Worm (Caenorhabditis elegans) whole organism, mixed stage, embryonic: ENCODE measurements around the gene rpl-33.
"Not testable (repeated sequence)": the region's sequence is repeated elsewhere in the genome, so short reads cannot be mapped to it uniquely, and the experiment has no call there.

Source experiments
- M03D4.4 ChIP-seq: sonication (generic microtip); optimal IDR thresholded peaks from 2 replicates; lab custom pipeline; 2017; ENCODE audit warnings: mild to moderate bottlenecking, missing genetic modification characterization, missing compliant biosample characterization
- bed-3 ChIP-seq: fragments of 200-800 bp; sonication (Bioruptor generic); optimal IDR thresholded peaks from 3 replicates; lab custom pipeline; 2018; ENCODE audit warnings: mild to moderate bottlenecking, missing genetic modification characterization, moderate library complexity, missing compliant biosample characterization
- blmp-1 ChIP-seq: fragments of 150-350 bp; optimal IDR thresholded peaks from 2 replicates; lab custom pipeline; 2014; ENCODE audit warnings: missing biosample characterization, missing genetic modification characterization
- ceh-39 ChIP-seq: fragments of 150-350 bp; optimal IDR thresholded peaks from 2 replicates; lab custom pipeline; 2014; ENCODE audit warnings: missing biosample characterization, missing genetic modification characterization
- ceh-43 ChIP-seq: fragments of 200-800 bp; sonication (Bioruptor generic); optimal IDR thresholded peaks from 2 replicates; lab custom pipeline; 2018; ENCODE audit warnings: mild to moderate bottlenecking, missing genetic modification characterization, moderate library complexity, missing compliant biosample characterization
- ceh-83 ChIP-seq: fragments of 200-800 bp; sonication (Bioruptor generic); optimal IDR thresholded peaks from 2 replicates; lab custom pipeline; 2018; ENCODE audit warnings: mild to moderate bottlenecking, missing genetic modification characterization, missing compliant biosample characterization
- ces-1 ChIP-seq: fragments of 150-350 bp; optimal IDR thresholded peaks from 2 replicates; lab custom pipeline; 2014; ENCODE audit warnings: missing biosample characterization, missing genetic modification reagents, missing genetic modification characterization
- cnd-1 ChIP-seq: fragments of 200-800 bp; sonication (Bioruptor generic); optimal IDR thresholded peaks from 2 replicates; lab custom pipeline; 2018; ENCODE audit warnings: mild to moderate bottlenecking, missing genetic modification characterization, missing compliant biosample characterization
- elt-1 ChIP-seq: sonication (generic microtip); optimal IDR thresholded peaks from 2 replicates; lab custom pipeline; 2017; ENCODE audit warnings: missing genetic modification characterization, mild to moderate bottlenecking, missing compliant biosample characterization, antibody characterized with exemption, moderate library complexity, borderline replicate concordance; ENCODE audit not compliant: insufficient read depth
- flh-1 ChIP-seq: fragments of 200-800 bp; sonication (Bioruptor generic); optimal IDR thresholded peaks from 2 replicates; lab custom pipeline; 2018; ENCODE audit warnings: mild to moderate bottlenecking, missing genetic modification characterization, moderate library complexity, missing compliant biosample characterization
- ham-2 ChIP-seq: fragments of 200-800 bp; sonication (Bioruptor generic); optimal IDR thresholded peaks from 2 replicates; lab custom pipeline; 2018; ENCODE audit warnings: mild to moderate bottlenecking, missing genetic modification characterization, missing compliant biosample characterization
- hlh-1 ChIP-seq: fragments of 150-350 bp; optimal IDR thresholded peaks from 2 replicates; lab custom pipeline; 2014; ENCODE audit warnings: missing biosample characterization, missing genetic modification reagents, missing genetic modification characterization
- lin-13 ChIP-seq: fragments of 150-350 bp; optimal IDR thresholded peaks from 2 replicates; lab custom pipeline; 2014; ENCODE audit warnings: missing biosample characterization, missing genetic modification characterization
- lsy-2 ChIP-seq: fragments of 150-350 bp; optimal IDR thresholded peaks from 2 replicates; lab custom pipeline; 2014; ENCODE audit warnings: missing biosample characterization, missing genetic modification characterization
- mab-5 ChIP-seq: fragments of 150-350 bp; optimal IDR thresholded peaks from 2 replicates; lab custom pipeline; 2014; ENCODE audit warnings: missing biosample characterization, missing genetic modification characterization
- mep-1 ChIP-seq: fragments of 150-350 bp; optimal IDR thresholded peaks from 2 replicates; lab custom pipeline; 2017; ENCODE audit warnings: missing biosample characterization, missing genetic modification reagents, missing genetic modification characterization, inconsistent platforms
- mls-2 ChIP-seq: sonication (generic microtip); optimal IDR thresholded peaks from 2 replicates; lab custom pipeline; 2016; ENCODE audit warnings: mild to moderate bottlenecking, missing genetic modification characterization, moderate library complexity, missing compliant biosample characterization
- nhr-12 ChIP-seq: fragments of 150-350 bp; optimal IDR thresholded peaks from 2 replicates; lab custom pipeline; 2014; ENCODE audit warnings: missing biosample characterization, missing genetic modification characterization
- nhr-2 ChIP-seq: fragments of 150-350 bp; optimal IDR thresholded peaks from 2 replicates; lab custom pipeline; 2014; ENCODE audit warnings: missing biosample characterization, missing genetic modification characterization
- nhr-237 ChIP-seq: fragments of 150-350 bp; optimal IDR thresholded peaks from 2 replicates; lab custom pipeline; 2014; ENCODE audit warnings: missing biosample characterization, missing genetic modification characterization
- nhr-76 ChIP-seq: sonication (generic microtip); optimal IDR thresholded peaks from 2 replicates; lab custom pipeline; 2017; ENCODE audit warnings: missing biosample characterization, missing genetic modification characterization
- pha-4 ChIP-seq: fragments of 150-350 bp; optimal IDR thresholded peaks from 2 replicates; lab custom pipeline; 2018; ENCODE audit warnings: missing biosample characterization, missing genetic modification reagents, missing genetic modification characterization
- snpc-4 ChIP-seq: fragments of 150-350 bp; optimal IDR thresholded peaks from 2 replicates; lab custom pipeline; 2014; ENCODE audit warnings: missing biosample characterization, missing genetic modification characterization
- sptf-1 ChIP-seq: sonication (generic microtip); optimal IDR thresholded peaks from 2 replicates; lab custom pipeline; 2017; ENCODE audit warnings: mild to moderate bottlenecking, missing genetic modification characterization, moderate library complexity, missing compliant biosample characterization
- tbx-8 ChIP-seq: fragments of 200-800 bp; sonication (Bioruptor generic); optimal IDR thresholded peaks from 2 replicates; lab custom pipeline; 2018; ENCODE audit warnings: mild to moderate bottlenecking, missing genetic modification characterization, moderate library complexity, missing compliant biosample characterization
- unc-120 ChIP-seq: sonication (generic microtip); optimal IDR thresholded peaks from 2 replicates; lab custom pipeline; 2017; ENCODE audit warnings: missing genetic modification characterization, missing compliant biosample characterization; ENCODE audit not compliant: poor library complexity, severe bottlenecking
- unc-39 ChIP-seq: fragments of 150-350 bp; optimal IDR thresholded peaks from 2 replicates; lab custom pipeline; 2014; ENCODE audit warnings: missing biosample characterization, missing genetic modification characterization
- zip-8 ChIP-seq: fragments of 150-350 bp; optimal IDR thresholded peaks from 2 replicates; lab custom pipeline; 2014; ENCODE audit warnings: missing biosample characterization, missing genetic modification characterization
- ztf-11 ChIP-seq: fragments of 150-350 bp; optimal IDR thresholded peaks from 2 replicates; lab custom pipeline; 2014; ENCODE audit warnings: missing biosample characterization, missing genetic modification characterization

The rpl-33 gene

ce11 chrII:7084021-7084420 lies 21.3 kb upstream of the rpl-33 start, which contains the start of the genes T02G5.14 and T02G5.15:
TSS of gene T02G5.14 (plus strand) at chrII:7084321.
TSS of gene T02G5.15 (plus strand) at chrII:7084321.
- TF ChIP-seq snpc-4, mab-5, mep-1 (tag; lab: Kevin White, UChicago): not testable (repeated sequence)

ce11 chrII:7090085-7090484 lies 15.3 kb upstream of the rpl-33 start:
- no peak for TF ChIP-seq nhr-76 (tag; lab: Kevin White, UChicago)
- TF ChIP-seq ces-1 (GFP tag; lab: Kevin White, UChicago): peak; percentile 9
- TF ChIP-seq sptf-1 (tag; lab: Kevin White, UChicago): no peak
- TF ChIP-seq ham-2 (GFP tag; lab: Kevin White, UChicago): no peak
- no peak for TF ChIP-seq mab-5 (tag; lab: Kevin White, UChicago)
- TF ChIP-seq flh-1: no peak

- TF ChIP-seq nhr-2 (tag; lab: Kevin White, UChicago) (peak; percentile 78), M03D4.4 (tag; lab: Kevin White, UChicago) (no peak), cnd-1 (peak; percentile 21), zip-8 (tag; lab: Kevin White, UChicago) (peak; percentile 93)
These were observed 14.5 kb upstream of the rpl-33 start for ce11 chrII:7090852-7091251.

ce11 chrII:7093339-7093821 lies 12.0 kb upstream of the rpl-33 start, which contains the start of gene T02G5.3:
TSS of gene T02G5.3 (plus strand) at chrII:7093389.
- no peak for TF ChIP-seq lsy-2 (tag; lab: Kevin White, UChicago)
- TF ChIP-seq nhr-237 (tag; lab: Kevin White, UChicago): no peak
- TF ChIP-seq bed-3 (GFP tag; lab: Kevin White, UChicago): no peak
- no peak for TF ChIP-seq M03D4.4 (tag; lab: Kevin White, UChicago)
- TF ChIP-seq ztf-11: no peak
- no peak for TF ChIP-seq ceh-83 (GFP tag; lab: Kevin White, UChicago)
- TF ChIP-seq zip-8 (tag; lab: Kevin White, UChicago): no peak
- no peak for TF ChIP-seq ham-2 (GFP tag; lab: Kevin White, UChicago)
- TF ChIP-seq unc-120 (tag; lab: Kevin White, UChicago): no peak
- TF ChIP-seq sptf-1 (tag; lab: Kevin White, UChicago): no peak
- TF ChIP-seq nhr-12 (tag; lab: Kevin White, UChicago): no peak
- TF ChIP-seq hlh-1 (tag; lab: Kevin White, UChicago): no peak
- TF ChIP-seq unc-39 (tag; lab: Kevin White, UChicago): no peak
- no peak for TF ChIP-seq tbx-8 (GFP tag; lab: Kevin White, UChicago)
- no peak for TF ChIP-seq elt-1 (tag; lab: Kevin White, UChicago)
- no peak for TF ChIP-seq ces-1 (GFP tag; lab: Kevin White, UChicago)
- TF ChIP-seq mep-1 (tag; lab: Kevin White, UChicago): no peak
- TF ChIP-seq nhr-76 (tag; lab: Kevin White, UChicago): no peak

DNA sequence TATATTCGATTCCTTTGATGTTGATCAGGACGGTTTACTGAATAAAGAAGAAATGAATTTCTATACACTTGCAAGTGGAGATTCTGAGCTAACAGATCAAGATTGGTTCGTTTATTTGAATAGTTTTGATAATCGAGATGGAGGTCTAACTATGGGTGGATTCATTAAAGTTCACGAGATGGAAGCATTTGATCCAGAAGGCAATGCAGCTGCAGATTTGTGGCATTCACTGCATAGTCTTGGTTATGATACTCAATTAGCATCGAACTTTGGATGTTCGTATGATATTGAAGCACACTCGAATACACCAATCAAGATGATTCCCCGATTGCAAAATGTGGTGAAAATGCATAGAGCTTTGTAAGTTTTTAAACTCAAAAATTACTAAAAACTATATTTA lies 9.4 kb upstream of the rpl-33 start:
- TF ChIP-seq nhr-12 (tag; lab: Kevin White, UChicago) (no peak), M03D4.4 (tag; lab: Kevin White, UChicago) (no peak), bed-3 (GFP tag; lab: Kevin White, UChicago) (no peak), ces-1 (GFP tag; lab: Kevin White, UChicago) (no peak), mls-2 (tag; lab: Kevin White, UChicago) (no peak), pha-4 (tag; lab: Kevin White, UChicago) (no peak), ceh-43 (no peak), flh-1 (no peak), hlh-1 (tag; lab: Kevin White, UChicago) (no peak), blmp-1 (tag; lab: Kevin White, UChicago) (no peak), lin-13 (tag; lab: Kevin White, UChicago) (no peak), snpc-4 (tag; lab: Kevin White, UChicago) (no peak), ham-2 (GFP tag; lab: Kevin White, UChicago) (no peak), sptf-1 (tag; lab: Kevin White, UChicago) (no peak), mab-5 (tag; lab: Kevin White, UChicago) (no peak), ceh-39 (tag; lab: Kevin White, UChicago) (no peak)
